Fruit fly (Drosophila melanogaster) whole organism, embryonic: ENCODE results near the gene htk.

Experiments used
- B-H2 ChIP-seq: fragments of 200-800 bp; sonication (Bioruptor generic); optimal IDR thresholded peaks from 2 replicates; lab custom pipeline; 2018; ENCODE audit warnings: missing biosample characterization, mild to moderate bottlenecking, missing genetic modification characterization
- CG10366 ChIP-seq: fragments of 200-800 bp; sonication (Bioruptor generic); IDR thresholded peaks from 2 replicates; pipeline ENCODE4 v1.3.6; 2022; ENCODE audit warnings: missing biosample characterization, missing genetic modification characterization
- CG11504 ChIP-seq: fragments of 200-800 bp; sonication (Bioruptor generic); optimal IDR thresholded peaks from 3 replicates; lab custom pipeline; 2019; ENCODE audit warnings: missing biosample characterization, mild to moderate bottlenecking, missing genetic modification characterization, moderate library complexity
- CG13424 ChIP-seq: fragments of 200-800 bp; sonication (Bioruptor generic); optimal IDR thresholded peaks from 2 replicates; lab custom pipeline; 2019; ENCODE audit warnings: missing biosample characterization, mild to moderate bottlenecking, missing genetic modification characterization, moderate library complexity
- CG13775 ChIP-seq: fragments of 200-800 bp; sonication (Bioruptor generic); optimal IDR thresholded peaks from 3 replicates; lab custom pipeline; 2017; ENCODE audit warnings: missing biosample characterization, mild to moderate bottlenecking, missing genetic modification characterization
- CG14441 ChIP-seq: fragments of 200-800 bp; sonication (Bioruptor generic); IDR thresholded peaks from 2 replicates; pipeline ENCODE4 v1.3.6; 2022; ENCODE audit warnings: missing biosample characterization, missing genetic modification characterization
- CG15479 ChIP-seq: fragments of 200-800 bp; sonication (Bioruptor generic); optimal IDR thresholded peaks from 3 replicates; lab custom pipeline; 2019; ENCODE audit warnings: missing biosample characterization, mild to moderate bottlenecking, missing genetic modification characterization, moderate library complexity
- CG15514 ChIP-seq: fragments of 200-800 bp; sonication (Bioruptor generic); optimal IDR thresholded peaks from 3 replicates; lab custom pipeline; 2017; ENCODE audit warnings: missing biosample characterization, missing genetic modification characterization, mild to moderate bottlenecking, moderate library complexity, missing genetic modification reagents
- CG18262 ChIP-seq: fragments of 200-800 bp; optimal IDR thresholded peaks from 3 replicates; lab custom pipeline; 2019; ENCODE audit warnings: missing biosample characterization, mild to moderate bottlenecking, missing genetic modification characterization, moderate library complexity
- CG18599 ChIP-seq: fragments of 200-800 bp; sonication (Bioruptor generic); optimal IDR thresholded peaks from 3 replicates; lab custom pipeline; 2017; ENCODE audit warnings: missing biosample characterization, missing genetic modification characterization, mild to moderate bottlenecking, moderate library complexity, missing genetic modification reagents
- CG2120 ChIP-seq: fragments of 200-800 bp; sonication (Bioruptor generic); optimal IDR thresholded peaks from 3 replicates; lab custom pipeline; 2016; ENCODE audit warnings: missing biosample characterization, missing genetic modification characterization
- CG2678 ChIP-seq: fragments of 200-800 bp; sonication (Bioruptor generic); optimal IDR thresholded peaks from 3 replicates; lab custom pipeline; 2019; ENCODE audit warnings: missing biosample characterization, mild to moderate bottlenecking, missing genetic modification characterization, moderate library complexity
- CG30020 ChIP-seq: fragments of 200-800 bp; optimal IDR thresholded peaks from 2 replicates; lab custom pipeline; 2019; ENCODE audit warnings: missing biosample characterization, mild to moderate bottlenecking, missing genetic modification characterization, moderate library complexity
- CG30403 ChIP-seq: fragments of 200-800 bp; sonication (Bioruptor generic); optimal IDR thresholded peaks from 3 replicates; lab custom pipeline; 2016; ENCODE audit warnings: missing biosample characterization, missing genetic modification characterization
- CG31441 ChIP-seq: fragments of 200-800 bp; sonication (Bioruptor generic); IDR thresholded peaks from 2 replicates; pipeline ENCODE4 v1.3.6; 2022; ENCODE audit warnings: missing biosample characterization, missing genetic modification characterization
- CG3281 ChIP-seq: fragments of 200-800 bp; sonication (Bioruptor generic); optimal IDR thresholded peaks from 3 replicates; lab custom pipeline; 2017; ENCODE audit warnings: missing biosample characterization, mild to moderate bottlenecking, missing genetic modification characterization
- CG3847 ChIP-seq: fragments of 200-800 bp; sonication (Bioruptor generic); IDR thresholded peaks from 2 replicates; pipeline ENCODE4 v1.3.6; 2022; ENCODE audit warnings: missing biosample characterization, missing genetic modification characterization
- CG4360 ChIP-seq: fragments of 200-800 bp; sonication (Bioruptor generic); IDR thresholded peaks from 2 replicates; pipeline ENCODE4 v1.3.6; 2022; ENCODE audit warnings: missing biosample characterization, missing genetic modification characterization
- CG6765 ChIP-seq: fragments of 200-800 bp; sonication (Bioruptor generic); optimal IDR thresholded peaks from 3 replicates; lab custom pipeline; 2017; ENCODE audit warnings: missing biosample characterization, mild to moderate bottlenecking, missing genetic modification characterization
- CG8944 ChIP-seq: fragments of 200-800 bp; sonication (Bioruptor generic); optimal IDR thresholded peaks from 3 replicates; lab custom pipeline; 2016; ENCODE audit warnings: missing biosample characterization, missing genetic modification characterization
- CG9727 ChIP-seq: fragments of 200-800 bp; sonication (Bioruptor generic); optimal IDR thresholded peaks from 3 replicates; lab custom pipeline; 2017; ENCODE audit warnings: missing biosample characterization, mild to moderate bottlenecking, missing genetic modification characterization
- CoRest ChIP-seq: fragments of 200-800 bp; sonication (Bioruptor generic); optimal IDR thresholded peaks from 3 replicates; lab custom pipeline; 2018; ENCODE audit warnings: missing biosample characterization, mild to moderate bottlenecking, missing genetic modification characterization, moderate library complexity
- Dbx ChIP-seq: fragments of 200-800 bp; sonication (Bioruptor generic); IDR thresholded peaks from 3 replicates; pipeline ENCODE4 v1.3.6; 2022; ENCODE audit warnings: missing biosample characterization, missing genetic modification characterization
- Dip3 ChIP-seq: fragments of 200-800 bp; sonication (Bioruptor generic); optimal IDR thresholded peaks from 3 replicates; lab custom pipeline; 2016; ENCODE audit warnings: missing biosample characterization, missing genetic modification characterization
- Fer1 ChIP-seq: fragments of 200-800 bp; sonication (Bioruptor generic); optimal IDR thresholded peaks from 2 replicates; lab custom pipeline; 2017; ENCODE audit warnings: missing biosample characterization, mild to moderate bottlenecking, missing genetic modification characterization
- Gug ChIP-seq: fragments of 200-800 bp; sonication (Bioruptor generic); IDR thresholded peaks from 4 replicates; pipeline ENCODE4 v1.3.6; 2022; ENCODE audit warnings: missing biosample characterization, missing genetic modification characterization
- Hmr ChIP-seq: fragments of 200-800 bp; sonication (Bioruptor generic); optimal IDR thresholded peaks from 3 replicates; lab custom pipeline; 2017; ENCODE audit warnings: mild to moderate bottlenecking, missing biosample characterization, missing genetic modification reagents, missing genetic modification characterization
- Max ChIP-seq: fragments of 200-800 bp; sonication (Bioruptor generic); optimal IDR thresholded peaks from 2 replicates; lab custom pipeline; 2016; ENCODE audit warnings: missing biosample characterization, mild to moderate bottlenecking, missing genetic modification characterization
- Mrtf ChIP-seq: fragments of 200-800 bp; sonication (Bioruptor generic); IDR thresholded peaks from 3 replicates; pipeline ENCODE4 v1.3.6; 2022; ENCODE audit warnings: missing biosample characterization, missing genetic modification characterization
- Sin3A ChIP-seq: fragments of >200 bp; optimal IDR thresholded peaks from 2 replicates; lab custom pipeline; 2018
- Sox102F ChIP-seq: fragments of 200-800 bp; sonication (Bioruptor generic); optimal IDR thresholded peaks from 2 replicates; lab custom pipeline; 2018; ENCODE audit warnings: missing biosample characterization, mild to moderate bottlenecking, missing genetic modification characterization, moderate library complexity
- bcd ChIP-seq: fragments of 200-800 bp; sonication (Bioruptor generic); optimal IDR thresholded peaks from 2 replicates; lab custom pipeline; 2017; ENCODE audit warnings: missing biosample characterization, mild to moderate bottlenecking, missing genetic modification characterization
- dmrt99B ChIP-seq: fragments of 200-800 bp; sonication (Bioruptor generic); optimal IDR thresholded peaks from 2 replicates; lab custom pipeline; 2018; ENCODE audit warnings: missing biosample characterization, mild to moderate bottlenecking, missing genetic modification characterization, moderate library complexity
- ewg ChIP-seq: fragments of 200-800 bp; sonication (Bioruptor generic); optimal IDR thresholded peaks from 3 replicates; lab custom pipeline; 2017; ENCODE audit warnings: mild to moderate bottlenecking, missing biosample characterization, missing genetic modification reagents, missing genetic modification characterization
- gcm2 ChIP-seq: fragments of 200-800 bp; sonication (Bioruptor generic); optimal IDR thresholded peaks from 2 replicates; lab custom pipeline; 2016; ENCODE audit warnings: missing biosample characterization, missing genetic modification characterization
- gem ChIP-seq: fragments of 200-800 bp; sonication (Bioruptor generic); optimal IDR thresholded peaks from 2 replicates; lab custom pipeline; 2019; ENCODE audit warnings: missing biosample characterization, mild to moderate bottlenecking, missing genetic modification characterization, moderate library complexity
- lab ChIP-seq: fragments of 200-800 bp; sonication (Bioruptor generic); optimal IDR thresholded peaks from 3 replicates; lab custom pipeline; 2017; ENCODE audit warnings: missing biosample characterization, missing genetic modification characterization, mild to moderate bottlenecking, moderate library complexity, missing genetic modification reagents
- lilli ChIP-seq: fragments of 200-800 bp; sonication (Bioruptor generic); optimal IDR thresholded peaks from 3 replicates; lab custom pipeline; 2016; ENCODE audit warnings: missing biosample characterization, missing genetic modification characterization
- mam ChIP-seq: fragments of 200-800 bp; sonication (Bioruptor generic); optimal IDR thresholded peaks from 3 replicates; lab custom pipeline; 2016; ENCODE audit warnings: missing biosample characterization, missing genetic modification characterization
- row ChIP-seq: fragments of 200-800 bp; sonication (Bioruptor generic); IDR thresholded peaks from 3 replicates; pipeline ENCODE4 v1.3.6; 2022; ENCODE audit warnings: missing biosample characterization, missing genetic modification characterization
- sc ChIP-seq, 3 experiments: fragments of >200 bp in 2 of 3; fragments of 200-800 bp in 1 of 3; sonication (Bioruptor generic) in 1 of 3; optimal IDR thresholded peaks; 2 replicates in 2 of 3; 3 replicates in 1 of 3; lab custom pipeline; 2017; ENCODE audit warnings: mild to moderate bottlenecking in 1 of 3, missing biosample characterization in 1 of 3, missing genetic modification characterization in 1 of 3, missing genetic modification reagents in 1 of 3
- sens ChIP-seq: fragments of 200-800 bp; sonication (Bioruptor generic); peaks from one replicate; lab custom pipeline; 2016; ENCODE audit warnings: missing biosample characterization, missing genetic modification characterization
- sisA ChIP-seq: fragments of 200-800 bp; sonication (Bioruptor generic); IDR thresholded peaks from 2 replicates; pipeline ENCODE4 v1.3.6; 2022; ENCODE audit warnings: missing biosample characterization, missing genetic modification characterization
- slbo ChIP-seq: fragments of 200-800 bp; sonication (Bioruptor generic); IDR thresholded peaks from 2 replicates; pipeline ENCODE4 v1.3.6; 2022; ENCODE audit warnings: missing biosample characterization, missing genetic modification characterization
- so ChIP-seq: fragments of 200-800 bp; sonication (Bioruptor generic); IDR thresholded peaks from 3 replicates; pipeline ENCODE4 v1.3.6; 2022; ENCODE audit warnings: missing biosample characterization, missing genetic modification characterization
- twi ChIP-seq: fragments of 200-800 bp; optimal IDR thresholded peaks from 2 replicates; lab custom pipeline; 2019; ENCODE audit warnings: missing biosample characterization, mild to moderate bottlenecking, missing genetic modification characterization, moderate library complexity
- yki ChIP-seq: fragments of >200 bp; optimal IDR thresholded peaks from 3 replicates; lab custom pipeline; 2018
- zf30C ChIP-seq: fragments of 200-800 bp; sonication (Bioruptor generic); optimal IDR thresholded peaks from 3 replicates; lab custom pipeline; 2018; ENCODE audit warnings: missing biosample characterization, mild to moderate bottlenecking, missing genetic modification characterization
- zfh2 ChIP-seq: fragments of 200-800 bp; sonication (Bioruptor generic); optimal IDR thresholded peaks from 2 replicates; lab custom pipeline; 2016; ENCODE audit warnings: missing biosample characterization, missing genetic modification characterization

Gene htk

DNA sequence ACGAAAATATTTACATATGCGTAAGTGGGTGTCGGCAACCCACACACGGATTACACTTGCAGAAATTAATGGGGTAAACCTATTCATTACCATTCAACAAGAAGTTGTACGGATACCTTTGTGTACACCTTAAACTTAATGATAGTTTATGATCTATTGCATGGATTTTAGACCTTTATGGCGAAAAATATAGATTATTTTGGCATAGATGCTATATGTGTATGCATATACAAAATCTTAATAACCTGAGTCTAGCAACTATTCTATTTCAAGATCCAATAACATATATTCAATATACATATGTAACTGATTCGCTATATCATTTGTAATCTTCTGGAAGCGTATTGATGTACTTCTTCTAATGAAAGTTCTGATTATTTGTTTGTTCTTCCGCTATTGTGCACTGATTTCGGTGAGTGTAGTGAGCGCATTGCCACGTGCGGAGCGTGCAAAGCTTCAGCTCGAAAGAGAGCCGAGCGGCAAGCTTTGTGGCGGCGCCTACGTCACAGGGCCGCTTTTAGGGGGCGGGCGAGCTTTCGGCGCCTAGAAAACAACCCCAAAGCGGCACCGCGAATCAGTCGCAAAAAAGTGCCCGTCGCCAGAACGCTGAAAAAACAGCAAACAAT is 56.5 kb downstream of the htk start, which contains the start of gene CG7378 (continued):
- no peak for TF ChIP-seq Dip3
- peak; percentile 90 for TF ChIP-seq sens
- TF ChIP-seq CG3847 (GFP tag; lab: Robert Waterston, UW) = peak; percentile 31; the same call in 1 of the 2 replicates
- TF ChIP-seq zf30C = peak; percentile 31
- TF ChIP-seq CG9727 (GFP tag; lab: Kevin White, UChicago) = peak; percentile 79
- peak; percentile 50; the same call in 2 of the 3 replicates for TF ChIP-seq Mrtf (GFP tag; lab: Robert Waterston, UW)
- peak; percentile 41 for TF ChIP-seq CG13424
- peak; percentile 45 for TF ChIP-seq bcd
- peak; percentile 47 for TF ChIP-seq CG31441 (GFP tag; lab: Robert Waterston, UW)
- TF ChIP-seq gcm2 (GFP tag; lab: Kevin White, UChicago) = no peak
- TF ChIP-seq CG11504 (tag; lab: Kevin White, UChicago) = peak; percentile 71
- no peak for TF ChIP-seq CG10366 (GFP tag; lab: Robert Waterston, UW)
- TF ChIP-seq, all 482 proteins: peak for 123

DNA sequence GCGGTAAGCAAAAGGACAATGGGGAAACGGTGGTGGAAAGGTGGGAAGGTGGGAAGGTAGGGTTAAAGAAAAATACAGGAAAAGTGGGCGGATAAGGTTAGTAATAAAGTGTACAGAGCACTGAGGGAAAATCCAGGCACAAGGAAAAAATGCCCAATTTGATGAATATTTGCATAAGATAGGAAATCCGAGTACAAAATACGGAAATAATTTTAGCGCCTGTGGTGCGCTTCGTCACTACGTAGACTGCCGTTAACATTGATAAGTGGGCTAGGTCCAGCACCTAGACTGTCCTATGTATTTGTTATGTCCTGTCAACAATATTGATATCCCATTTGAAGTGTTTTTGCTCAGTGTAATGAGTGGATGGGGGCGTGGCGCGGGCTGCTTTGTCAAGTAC is 57.5 kb downstream of the htk start:
- TF ChIP-seq CG18262 (tag; lab: Kevin White, UChicago) = no peak
- TF ChIP-seq sens = peak; percentile 33
- TF ChIP-seq twi (tag; lab: Kevin White, UChicago) = no peak
- TF ChIP-seq gem = peak; percentile 36
- peak; percentile 43; the same call in 2 of the 3 replicates for TF ChIP-seq row (GFP tag; lab: Robert Waterston, UW)
- TF ChIP-seq Fer1 (GFP tag; lab: Kevin White, UChicago) = peak; percentile 40
- TF ChIP-seq CG14441 (GFP tag; lab: Robert Waterston, UW) = no peak
- 0 out of 3 replicates have a peak, but pooled peaks have one; percentile 14 for TF ChIP-seq so (GFP tag; lab: Robert Waterston, UW)
- TF ChIP-seq CG30403 (GFP tag; lab: Kevin White, UChicago) = peak; percentile 22
- peak; percentile 9 for TF ChIP-seq CoRest (tag; lab: Kevin White, UChicago)
- peak; percentile 26 for TF ChIP-seq CG2120 (GFP tag; lab: Kevin White, UChicago)
- TF ChIP-seq B-H2 (GFP tag; lab: Kevin White, UChicago) = no peak
- peak; percentile 11 for TF ChIP-seq dmrt99B (tag; lab: Kevin White, UChicago)
- no peak for TF ChIP-seq yki
- TF ChIP-seq CG15479 (GFP tag; lab: Kevin White, UChicago) = no peak
- no peak for TF ChIP-seq sc (optimal IDR thresholded peaks at IDR 0.05; lab: Kevin White, UChicago)
- no peak for TF ChIP-seq sc (GFP tag; optimal IDR thresholded peaks at IDR 0.05; lab: Kevin White, UChicago)
- TF ChIP-seq Max = no peak
- peak; percentile 48 for TF ChIP-seq CG2678
- TF ChIP-seq mam = peak; percentile 22
- peak; percentile 4 for TF ChIP-seq CG3281 (GFP tag; lab: Kevin White, UChicago)
- no peak for TF ChIP-seq CG15514 (GFP tag; lab: Kevin White, UChicago)
- 0 out of 2 replicates have a peak, but pooled peaks have one; percentile 5 for TF ChIP-seq sisA
- TF ChIP-seq CG13775 = peak; percentile 14
- TF ChIP-seq CG8944 (GFP tag; lab: Kevin White, UChicago) = peak; percentile 3
- TF ChIP-seq slbo = peak; percentile 32; the same call in 1 of the 2 replicates
- TF ChIP-seq Sox102F (GFP tag; lab: Kevin White, UChicago) = peak; percentile 13
- peak; percentile 36 for TF ChIP-seq Hmr (GFP tag; lab: Kevin White, UChicago)
- peak; percentile 9; the same call in 1 of the 3 replicates for TF ChIP-seq Dbx (GFP tag; lab: Robert Waterston, UW)
- TF ChIP-seq CG4360 (GFP tag; lab: Robert Waterston, UW) = no peak
- TF ChIP-seq lab = peak; percentile 52
- TF ChIP-seq Gug (GFP tag; lab: Robert Waterston, UW) = no peak
- peak; percentile 61 for TF ChIP-seq CG18599 (GFP tag; lab: Kevin White, UChicago)
- TF ChIP-seq CG6765 (GFP tag; lab: Kevin White, UChicago) = no peak
- no peak for TF ChIP-seq zfh2 (GFP tag; lab: Kevin White, UChicago)
- TF ChIP-seq CG30020 (tag; lab: Kevin White, UChicago) = no peak
- TF ChIP-seq lilli (GFP tag; lab: Kevin White, UChicago) = peak; percentile 41
- no peak for TF ChIP-seq ewg (GFP tag; lab: Kevin White, UChicago)
- TF ChIP-seq Sin3A = no peak
